Fruit fly (Drosophila melanogaster) whole organism, adult: ENCODE results near the gene Ctl1.

ENCODE experiments used
- CG11617 ChIP-seq: fragments of 200-800 bp; sonication (Bioruptor generic); optimal IDR thresholded peaks from 2 replicates; lab custom pipeline; 2017; ENCODE audit warnings: mild to moderate bottlenecking, missing biosample characterization, missing genetic modification reagents, missing genetic modification characterization
- CG33017 ChIP-seq: fragments of 200-800 bp; sonication (Bioruptor generic); optimal IDR thresholded peaks from 2 replicates; lab custom pipeline; 2018; ENCODE audit warnings: missing biosample characterization, mild to moderate bottlenecking, missing genetic modification characterization, moderate library complexity
- CG7045 ChIP-seq: fragments of 200-800 bp; sonication (Bioruptor generic); optimal IDR thresholded peaks from 2 replicates; lab custom pipeline; 2017; ENCODE audit warnings: missing biosample characterization, mild to moderate bottlenecking, missing genetic modification characterization
- CG7101 ChIP-seq: fragments of 200-800 bp; sonication (Bioruptor generic); optimal IDR thresholded peaks from 2 replicates; lab custom pipeline; 2018; ENCODE audit warnings: missing biosample characterization, mild to moderate bottlenecking, missing genetic modification characterization, moderate library complexity
- Clk ChIP-seq: fragments of 200-800 bp; sonication (Bioruptor generic); optimal IDR thresholded peaks from 2 replicates; lab custom pipeline; 2017; ENCODE audit warnings: missing biosample characterization, missing genetic modification characterization
- Crg-1 ChIP-seq: fragments of 200-800 bp; sonication (Bioruptor generic); optimal IDR thresholded peaks from 2 replicates; lab custom pipeline; 2016; ENCODE audit warnings: missing biosample characterization, missing genetic modification characterization
- bab1 ChIP-seq: fragments of 200-800 bp; sonication (Bioruptor generic); optimal IDR thresholded peaks from 3 replicates; lab custom pipeline; 2019; ENCODE audit warnings: missing biosample characterization, mild to moderate bottlenecking, missing genetic modification characterization, moderate library complexity
- cic ChIP-seq: fragments of 200-800 bp; sonication (Bioruptor generic); optimal IDR thresholded peaks from 2 replicates; lab custom pipeline; 2017; ENCODE audit warnings: missing biosample characterization, mild to moderate bottlenecking, missing genetic modification characterization, moderate library complexity
- kay ChIP-seq: fragments of 200-800 bp; sonication (Bioruptor generic); peaks from one replicate; lab custom pipeline; 2016; ENCODE audit warnings: missing biosample characterization, missing genetic modification characterization, borderline replicate concordance
- ovo ChIP-seq: fragments of 200-800 bp; sonication (Bioruptor generic); optimal IDR thresholded peaks from 2 replicates; lab custom pipeline; 2016; ENCODE audit warnings: missing biosample characterization, missing genetic modification characterization
- tj ChIP-seq: fragments of 200-800 bp; sonication (Bioruptor generic); optimal IDR thresholded peaks from 3 replicates; lab custom pipeline; 2017; ENCODE audit warnings: missing biosample characterization, mild to moderate bottlenecking, missing genetic modification characterization, moderate library complexity

- TF ChIP-seq Clk (no peak), ovo (GFP tag; lab: Kevin White, UChicago) (peak; percentile 5), CG11617 (GFP tag; lab: Kevin White, UChicago) (peak; percentile 59), Crg-1 (peak; percentile 25), tj (GFP tag; lab: Kevin White, UChicago) (peak; percentile 35), cic (no peak), kay (GFP tag; lab: Kevin White, UChicago) (no peak), CG7101 (tag; lab: Kevin White, UChicago) (peak; percentile 73), CG33017 (tag; lab: Kevin White, UChicago) (peak; percentile 42), CG7045 (GFP tag; lab: Kevin White, UChicago) (peak; percentile 50), bab1 (peak; percentile 40)
Measured at dm6 chr3L:4254301-4254834, 23.4 kb upstream of the Ctl1 start, which contains the start of the genes ago and CG1265.
